Worm (Caenorhabditis elegans) whole organism, L2 larva: ENCODE measurements around the gene ceh-16.

Source experiments
- C34F6.9 ChIP-seq: fragments of 150-350 bp; optimal IDR thresholded peaks from 2 replicates; lab custom pipeline; 2014; ENCODE audit warnings: missing biosample characterization, missing genetic modification characterization
- F13H6.1 ChIP-seq: sonication (generic microtip); optimal IDR thresholded peaks from 2 replicates; lab custom pipeline; 2016; ENCODE audit warnings: missing genetic modification characterization, missing compliant biosample characterization
- R02D3.7 ChIP-seq: fragments of 150-350 bp; optimal IDR thresholded peaks from 2 replicates; lab custom pipeline; 2014; ENCODE audit warnings: missing biosample characterization, missing genetic modification characterization
- ZK546.5 ChIP-seq: sonication (generic microtip); optimal IDR thresholded peaks from 2 replicates; lab custom pipeline; 2017; ENCODE audit warnings: missing biosample characterization, missing genetic modification characterization
- aly-2 ChIP-seq: fragments of 150-350 bp; optimal IDR thresholded peaks from 2 replicates; lab custom pipeline; 2014; ENCODE audit warnings: missing biosample characterization, missing genetic modification characterization
- ama-1 ChIP-seq: fragments of 150-350 bp; optimal IDR thresholded peaks from 2 replicates; lab custom pipeline; 2018; ENCODE audit warnings: inconsistent platforms
- blmp-1 ChIP-seq: sonication (generic microtip); optimal IDR thresholded peaks from 2 replicates; lab custom pipeline; 2017; ENCODE audit warnings: missing genetic modification characterization, mild to moderate bottlenecking, missing compliant biosample characterization, antibody characterized with exemption, moderate library complexity; ENCODE audit not compliant: insufficient read depth
- ceh-16 ChIP-seq: fragments of 150-350 bp; optimal IDR thresholded peaks from 2 replicates; lab custom pipeline; 2014; ENCODE audit warnings: missing biosample characterization, missing genetic modification characterization
- crh-2 ChIP-seq: sonication (generic microtip); optimal IDR thresholded peaks from 2 replicates; lab custom pipeline; 2017; ENCODE audit warnings: missing biosample characterization, missing genetic modification characterization
- elt-3 ChIP-seq: sonication (generic microtip); optimal IDR thresholded peaks from 2 replicates; lab custom pipeline; 2017; ENCODE audit warnings: missing biosample characterization, missing genetic modification characterization
- fos-1 ChIP-seq: fragments of 150-350 bp; optimal IDR thresholded peaks from 2 replicates; lab custom pipeline; 2014; ENCODE audit warnings: missing biosample characterization, missing genetic modification characterization
- gmeb-1 ChIP-seq: fragments of 150-350 bp; optimal IDR thresholded peaks from 2 replicates; lab custom pipeline; 2014; ENCODE audit warnings: missing biosample characterization, missing genetic modification characterization
- lin-11 ChIP-seq: fragments of 150-350 bp; sonication (generic microtip); optimal IDR thresholded peaks from 2 replicates; lab custom pipeline; 2014; ENCODE audit warnings: missing biosample characterization, missing genetic modification characterization, inconsistent platforms, mixed read lengths
- lin-13 ChIP-seq: fragments of 150-350 bp; optimal IDR thresholded peaks from 2 replicates; lab custom pipeline; 2014; ENCODE audit warnings: missing biosample characterization, missing genetic modification reagents, missing genetic modification characterization
- lin-39 ChIP-seq: fragments of 150-350 bp; optimal IDR thresholded peaks from 2 replicates; lab custom pipeline; 2014; ENCODE audit warnings: missing biosample characterization, missing genetic modification reagents, missing genetic modification characterization
- lsy-2 ChIP-seq, 2 experiments: fragments of 150-350 bp in 1 of 2; sonication (generic microtip) in 1 of 2; optimal IDR thresholded peaks; 2 replicates each; lab custom pipeline; 2014 to 2017; ENCODE audit warnings: missing biosample characterization in 2 of 2, missing genetic modification characterization in 2 of 2
- mbf-1 ChIP-seq: sonication (generic microtip); optimal IDR thresholded peaks from 2 replicates; lab custom pipeline; 2017; ENCODE audit warnings: missing biosample characterization, missing genetic modification characterization
- nhr-10 ChIP-seq: sonication (generic microtip); optimal IDR thresholded peaks from 2 replicates; lab custom pipeline; 2017; ENCODE audit warnings: missing biosample characterization, missing genetic modification characterization
- nhr-11 ChIP-seq: fragments of 150-350 bp; optimal IDR thresholded peaks from 2 replicates; lab custom pipeline; 2014; ENCODE audit warnings: missing biosample characterization, missing genetic modification characterization
- nhr-12 ChIP-seq: fragments of 150-350 bp; optimal IDR thresholded peaks from 2 replicates; lab custom pipeline; 2014; ENCODE audit warnings: missing biosample characterization, missing genetic modification characterization
- nhr-129 ChIP-seq: fragments of 150-350 bp; optimal IDR thresholded peaks from 2 replicates; lab custom pipeline; 2014; ENCODE audit warnings: missing biosample characterization, missing genetic modification characterization
- nhr-23 ChIP-seq: fragments of 150-350 bp; optimal IDR thresholded peaks from 2 replicates; lab custom pipeline; 2014; ENCODE audit warnings: missing biosample characterization, missing genetic modification reagents, missing genetic modification characterization
- nhr-25 ChIP-seq: fragments of 150-350 bp; sonication (generic microtip); optimal IDR thresholded peaks from 3 replicates; lab custom pipeline; 2014; ENCODE audit warnings: missing biosample characterization, missing genetic modification characterization
- nhr-77 ChIP-seq: fragments of 150-350 bp; optimal IDR thresholded peaks from 2 replicates; lab custom pipeline; 2014; ENCODE audit warnings: missing biosample characterization, missing genetic modification characterization
- peb-1 ChIP-seq: fragments of 150-350 bp; optimal IDR thresholded peaks from 2 replicates; lab custom pipeline; 2014; ENCODE audit warnings: missing biosample characterization, missing genetic modification characterization
- sem-4 ChIP-seq: fragments of 150-350 bp; optimal IDR thresholded peaks from 2 replicates; lab custom pipeline; 2014; ENCODE audit warnings: missing biosample characterization, missing genetic modification reagents, missing genetic modification characterization
- sma-3 ChIP-seq: sonication (generic microtip); optimal IDR thresholded peaks from 2 replicates; lab custom pipeline; 2016; ENCODE audit warnings: missing genetic modification reagents, missing genetic modification characterization, missing compliant biosample characterization
- sma-9 ChIP-seq, 2 experiments: fragments of 150-350 bp in 1 of 2; sonication (generic microtip) in 1 of 2; optimal IDR thresholded peaks; 2 replicates each; lab custom pipeline; 2014 to 2016; ENCODE audit warnings: missing genetic modification characterization in 2 of 2, mild to moderate bottlenecking in 1 of 2, missing biosample characterization in 1 of 2, missing compliant biosample characterization in 1 of 2, missing genetic modification reagents in 1 of 2, moderate library complexity in 1 of 2
- unc-39 ChIP-seq: fragments of 150-350 bp; optimal IDR thresholded peaks from 2 replicates; lab custom pipeline; 2014; ENCODE audit warnings: missing biosample characterization, missing genetic modification characterization
- unc-55 ChIP-seq: fragments of 150-350 bp; sonication (generic microtip); optimal IDR thresholded peaks from 3 replicates; lab custom pipeline; 2014; ENCODE audit warnings: missing biosample characterization, missing genetic modification reagents, missing genetic modification characterization
- zag-1 ChIP-seq: fragments of 150-350 bp; optimal IDR thresholded peaks from 2 replicates; lab custom pipeline; 2014; ENCODE audit warnings: missing biosample characterization, missing genetic modification characterization
- ztf-1 ChIP-seq: fragments of 200-800 bp; sonication (Bioruptor generic); conservative IDR thresholded peaks from 2 replicates; pipeline ENCODE4 v1.3.6; 2022; ENCODE audit warnings: missing genetic modification characterization, missing compliant biosample characterization
- ztf-11 ChIP-seq: sonication (generic microtip); optimal IDR thresholded peaks from 2 replicates; lab custom pipeline; 2017; ENCODE audit warnings: missing biosample characterization, missing genetic modification characterization

ceh-16 gene

DNA sequence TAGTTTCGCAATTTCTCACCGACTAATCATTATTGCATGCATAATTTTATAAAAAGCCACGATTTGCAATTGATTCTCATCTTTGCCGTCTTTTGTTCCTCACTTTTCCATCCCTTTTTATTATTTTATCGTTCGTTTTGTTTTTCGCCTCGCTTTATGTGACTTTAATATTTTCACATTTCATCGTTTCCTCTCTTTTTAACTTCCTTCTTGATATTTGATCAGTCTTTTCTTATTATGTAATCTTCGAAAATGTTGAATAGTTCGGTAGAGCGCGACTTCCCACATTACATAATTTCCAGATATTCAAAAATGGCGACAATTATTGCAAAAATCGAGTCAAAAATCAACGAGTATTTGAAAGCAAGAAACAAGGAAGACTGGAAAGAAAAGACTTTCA lies 17.0 kb upstream of the ceh-16 start, which contains the start of gene C06E1.1:
C06E1.1 (plus strand) TSS at position 301 of the 400 bp plus-strand sequence.
- TF ChIP-seq nhr-77: no peak
- no peak for TF ChIP-seq blmp-1 (tag; lab: Kevin White, UChicago)

DNA sequence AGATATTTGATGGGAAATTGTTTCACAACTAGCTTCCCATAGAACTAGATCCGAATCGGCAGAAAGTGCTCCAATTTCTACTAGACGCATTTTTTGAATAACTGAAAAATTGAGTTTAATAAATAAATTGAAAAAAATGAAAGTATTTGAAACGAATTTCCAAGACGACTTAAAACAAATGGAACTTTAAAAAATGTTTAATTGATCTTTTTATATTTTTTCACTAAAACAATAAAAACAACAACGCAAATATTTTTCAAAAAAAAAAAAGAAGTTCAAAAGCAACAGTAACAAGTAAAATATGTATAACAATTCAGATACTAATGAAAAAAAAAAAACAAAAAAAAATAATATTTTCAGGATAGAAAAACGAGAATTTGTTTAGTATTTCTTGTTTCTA lies 12.9 kb upstream of the ceh-16 start, which contains the start of gene C06E1.9:
C06E1.9 (minus strand) TSS at position 101 of the 400 bp plus-strand sequence.
- TF ChIP-seq unc-39 (no peak), nhr-10 (tag; lab: Kevin White, UChicago) (no peak), ztf-11 (tag; lab: Kevin White, UChicago) (no peak)

DNA sequence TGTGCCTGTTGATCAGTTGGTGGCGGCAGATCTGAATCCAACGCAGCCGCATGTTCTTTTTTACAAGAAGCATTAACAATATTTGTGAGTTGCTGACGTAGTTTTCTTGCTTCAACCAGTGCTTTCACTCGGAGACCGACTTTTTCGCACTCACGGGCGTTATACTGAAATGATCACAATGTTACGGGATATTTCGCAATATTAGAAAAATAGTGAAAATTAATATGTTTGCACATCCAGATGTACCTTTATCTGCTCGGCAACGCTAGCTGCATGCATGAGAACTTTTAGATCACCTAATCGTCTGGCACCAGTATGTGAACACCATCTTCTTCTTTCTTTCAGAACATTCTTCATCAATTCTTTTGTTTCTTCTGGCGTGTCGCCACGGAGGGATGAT lies 11.3 kb upstream of the ceh-16 start:
- TF ChIP-seq ztf-11 (tag; lab: Kevin White, UChicago): no peak
- no peak for TF ChIP-seq zag-1 (tag; lab: Kevin White, UChicago)
- no peak for TF ChIP-seq ama-1 (lab: Kevin White, UChicago)
- no peak for TF ChIP-seq aly-2 (tag; lab: Kevin White, UChicago)
- TF ChIP-seq lin-13 (GFP tag; lab: Kevin White, UChicago): no peak
- TF ChIP-seq elt-3: no peak
- TF ChIP-seq lin-11 (tag; lab: Kevin White, UChicago): no peak
- no peak for TF ChIP-seq crh-2
- TF ChIP-seq sem-4 (tag; lab: Kevin White, UChicago): no peak
- TF ChIP-seq peb-1 (tag; lab: Kevin White, UChicago): no peak
- TF ChIP-seq nhr-77: no peak
- no peak for TF ChIP-seq ZK546.5 (tag; lab: Kevin White, UChicago)
- TF ChIP-seq lin-39: no peak
- no peak for TF ChIP-seq nhr-10 (tag; lab: Kevin White, UChicago)
- TF ChIP-seq nhr-129 (tag; lab: Kevin White, UChicago): no peak
- no peak for TF ChIP-seq nhr-12 (tag; lab: Kevin White, UChicago)
- TF ChIP-seq F13H6.1 (tag; lab: Kevin White, UChicago): no peak
- no peak for TF ChIP-seq unc-39

DNA sequence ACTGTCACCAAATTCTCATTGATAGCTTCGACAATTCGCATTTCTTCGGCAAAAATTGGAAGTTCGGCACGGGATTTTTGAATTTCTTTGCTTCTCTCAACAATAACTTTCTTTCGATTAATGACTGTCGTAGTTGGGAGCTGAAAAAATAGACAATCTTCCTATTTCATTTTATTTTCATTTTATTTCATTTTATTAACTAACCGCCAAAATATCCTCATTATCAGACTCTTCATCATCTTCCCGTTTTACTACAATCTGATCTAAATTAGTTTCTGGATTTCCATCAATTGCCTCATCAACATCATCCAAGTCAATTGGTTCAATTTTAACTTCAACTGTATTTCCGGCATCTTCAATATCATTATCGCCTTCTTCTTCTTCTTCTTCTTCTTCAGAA lies 9.0 kb upstream of the ceh-16 start:
- TF ChIP-seq unc-55 (GFP tag; lab: Kevin White, UChicago) (no peak), sma-3 (GFP tag; lab: Kevin White, UChicago) (no peak), ceh-16 (tag; lab: Kevin White, UChicago) (no peak), nhr-11 (tag; lab: Kevin White, UChicago) (no peak), F13H6.1 (tag; lab: Kevin White, UChicago) (no peak), nhr-25 (no peak), crh-2 (no peak)

DNA sequence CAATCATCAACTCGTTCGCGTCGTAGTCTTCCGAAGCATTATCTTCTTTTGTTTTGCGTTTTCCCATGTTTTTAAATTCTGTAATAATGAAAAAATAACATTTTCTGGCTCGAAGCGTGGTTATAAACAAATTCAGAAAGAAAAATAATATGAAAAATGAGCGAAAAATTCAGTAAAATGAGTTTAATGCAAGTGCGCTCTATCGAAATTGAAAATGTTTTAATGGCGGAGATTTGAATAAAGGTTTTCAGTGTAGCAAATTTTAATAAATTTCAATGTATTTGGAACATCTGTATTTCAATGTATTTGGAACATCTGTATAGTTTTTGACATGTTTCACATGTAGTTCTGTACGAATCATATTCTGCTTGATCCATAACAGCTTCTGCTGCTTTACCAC lies 8.0 kb upstream of the ceh-16 start, which contains the start of gene rha-2:
rha-2 (minus strand) TSS at position 80 of the 400 bp plus-strand sequence.
- TF ChIP-seq gmeb-1 (tag; lab: Kevin White, UChicago) (peak; percentile 91), ama-1 (lab: Kevin White, UChicago) (no peak), C34F6.9 (tag; lab: Kevin White, UChicago) (peak; percentile 71), unc-55 (GFP tag; lab: Kevin White, UChicago) (peak; percentile 74), lsy-2 (tag; optimal IDR thresholded peaks at IDR 0.05; lab: Kevin White, UChicago) (peak in 1 of 2 experiments; percentile 36), fos-1 (tag; lab: Kevin White, UChicago) (no peak)

DNA sequence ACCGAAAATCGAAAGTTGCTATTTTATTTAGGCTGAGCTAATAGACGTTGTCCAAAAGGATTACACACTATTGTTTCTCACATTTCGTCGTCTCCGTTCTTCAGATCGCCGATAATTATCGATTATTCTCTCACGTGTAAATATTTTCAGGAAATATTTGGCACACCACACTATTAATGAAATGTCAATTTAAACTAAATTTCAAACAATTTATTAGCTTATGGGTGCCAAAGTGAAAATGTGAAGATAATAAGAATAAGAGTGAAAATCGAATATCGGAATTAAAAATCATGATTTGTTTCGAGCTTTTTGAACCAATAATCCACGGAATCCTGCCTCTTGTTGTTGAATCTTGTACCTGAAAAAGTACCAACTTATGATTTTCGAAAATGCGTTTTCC lies 5.9 kb upstream of the ceh-16 start, which contains the start of gene C06E1.11:
C06E1.11 (minus strand) TSS at position 101 of the 400 bp plus-strand sequence.
- TF ChIP-seq nhr-11 (tag; lab: Kevin White, UChicago) (no peak), sem-4 (tag; lab: Kevin White, UChicago) (no peak), nhr-25 (no peak)
- TF ChIP-seq, all 48 proteins: peak for 0

DNA sequence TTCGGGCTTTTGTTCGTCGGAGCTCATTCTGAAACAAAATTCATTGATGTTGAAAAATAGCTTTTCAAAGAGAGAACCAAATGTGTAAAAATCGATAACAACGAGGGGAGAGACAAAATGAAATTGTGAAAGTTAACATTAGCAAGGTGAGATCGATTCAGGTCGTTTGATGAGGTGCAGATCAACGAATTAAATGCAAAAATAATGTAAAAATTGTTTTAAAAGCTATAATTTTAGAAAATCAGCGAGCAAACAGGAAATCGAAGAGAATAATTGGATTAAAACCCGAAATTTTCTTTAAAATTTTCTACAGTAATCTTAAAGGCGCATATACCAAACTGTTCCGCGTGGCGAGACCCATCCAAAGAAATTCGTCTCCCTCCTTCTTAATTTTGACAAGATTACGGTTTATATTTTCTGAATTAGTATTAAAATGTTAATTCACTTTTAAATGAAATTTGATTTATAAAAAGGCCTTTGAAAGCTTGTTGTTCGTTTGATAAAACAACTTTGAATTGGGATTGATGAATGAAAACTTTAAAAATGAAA lies 4.0 kb upstream of the ceh-16 start, which contains the start of gene C13G5.2:
C13G5.2 (minus strand) TSS at position 51 of the 549 bp plus-strand sequence.
- TF ChIP-seq mbf-1 (tag; lab: Kevin White, UChicago) (no peak), nhr-25 (no peak), unc-39 (no peak), sma-3 (GFP tag; lab: Kevin White, UChicago) (no peak), R02D3.7 (tag; lab: Kevin White, UChicago) (no peak), nhr-23 (no peak), lsy-2 (tag; optimal IDR thresholded peaks at IDR 0.05; lab: Kevin White, UChicago) (no peak), sma-9 (GFP tag; optimal IDR thresholded peaks at IDR 0.05; lab: Kevin White, UChicago) (no peak), sma-9 (tag; optimal IDR thresholded peaks at IDR 0.05; lab: Kevin White, UChicago) (no peak), aly-2 (tag; lab: Kevin White, UChicago) (no peak), ztf-1 (GFP tag; lab: Robert Waterston, UW) (no peak), ceh-16 (tag; lab: Kevin White, UChicago) (no peak)
